Worm (Caenorhabditis elegans): Measurements from ENCODE around the gene C16E9.1.

Gene C16E9.1

ce11 chrX:6915279-6915678, 24.7 kb upstream of the C16E9.1 start:
- TF ChIP-seq nhr-90 (tag; optimal IDR thresholded peaks at IDR 0.05), result no peak
- no peak for TF ChIP-seq F57C9.4 (tag; optimal IDR thresholded peaks at IDR 0.05)
- TF ChIP-seq nhr-179 (tag; optimal IDR thresholded peaks at IDR 0.05), result no peak
- TF ChIP-seq hmg-20 (GFP tag; IDR thresholded peaks at IDR 0.05), result no peak
- no peak for TF ChIP-seq ztf-22 (GFP tag; optimal IDR thresholded peaks at IDR 0.05)
- no peak for TF ChIP-seq dox-1 (GFP tag; IDR thresholded peaks at IDR 0.05)
- no peak for TF ChIP-seq lin-35 (GFP tag; optimal IDR thresholded peaks at IDR 0.05)
- no peak for TF ChIP-seq pha-4 (tag; optimal IDR thresholded peaks at IDR 0.05)
- no peak for TF ChIP-seq die-1 (tag; optimal IDR thresholded peaks at IDR 0.05)

- TF ChIP-seq tlf-1 (GFP tag; optimal IDR thresholded peaks at IDR 0.05) (no peak), sptf-2 (GFP tag; optimal IDR thresholded peaks at IDR 0.05) (no peak), hlh-26 (GFP tag; conservative IDR thresholded peaks at IDR 0.05) (no peak), mcd-1 (GFP tag; IDR thresholded peaks at IDR 0.05) (no peak), athp-1 (tag; optimal IDR thresholded peaks at IDR 0.05) (no peak), hlh-12 (tag; optimal IDR thresholded peaks at IDR 0.05) (no peak)
Observed at ce11 chrX:6916150-6916549, 23.9 kb upstream of the C16E9.1 start.

ce11 chrX:6920132-6920531, 19.9 kb upstream of the C16E9.1 start:
- TF ChIP-seq snpc-3.4 (tag; optimal IDR thresholded peaks at IDR 0.05) (no peak), tbx-9 (tag; optimal IDR thresholded peaks at IDR 0.05; ENCODE audit: borderline replicate concordance) (no peak), Y79H2A.3 (GFP tag; conservative IDR thresholded peaks at IDR 0.05) (no peak), nhr-120 (GFP tag; IDR thresholded peaks at IDR 0.05) (no peak), F37B4.10 (GFP tag; IDR thresholded peaks at IDR 0.05) (no peak), F39B2.1 (GFP tag; IDR thresholded peaks at IDR 0.05) (no peak), ama-1 (optimal IDR thresholded peaks at IDR 0.05) (no peak), ama-1 (GFP tag; optimal IDR thresholded peaks at IDR 0.05) (no peak), C17E4.6 (GFP tag; IDR thresholded peaks at IDR 0.05) (no peak), Y67H2A.10 (GFP tag; conservative IDR thresholded peaks at IDR 0.05) (no peak), lag-1 (GFP tag; IDR thresholded peaks at IDR 0.05) (no peak), ceh-40 (GFP tag; IDR thresholded peaks at IDR 0.05) (no peak), F10E7.11 (tag; optimal IDR thresholded peaks at IDR 0.05) (no peak), ceh-79 (tag; optimal IDR thresholded peaks at IDR 0.05) (no peak)

ce11 chrX:6924461-6924860, 15.6 kb upstream of the C16E9.1 start, which contains the start of gene otpl-3:
Gene otpl-3 (minus strand): TSS chrX:6924764.
- TF ChIP-seq nhr-80 (tag; optimal IDR thresholded peaks at IDR 0.05), result peak; percentile 79
- no peak for TF ChIP-seq hmg-20 (GFP tag; IDR thresholded peaks at IDR 0.05)

- TF ChIP-seq bed-2 (GFP tag; IDR thresholded peaks at IDR 0.05) (no peak), nhr-80 (tag; optimal IDR thresholded peaks at IDR 0.05) (peak; percentile 17)
Observed at ce11 chrX:6926952-6927351, 13.1 kb upstream of the C16E9.1 start.

ce11 chrX:6928578-6928977, 11.4 kb upstream of the C16E9.1 start, which contains the start of gene F14B8.5:
Gene F14B8.5 (minus strand): TSS chrX:6928704.
- TF ChIP-seq zfh-2 (GFP tag; conservative IDR thresholded peaks at IDR 0.05) (peak; percentile 49; the same call in 1 of the 2 replicates), F37B4.10 (GFP tag; IDR thresholded peaks at IDR 0.05) (0 out of 2 replicates have a peak, but pooled peaks have one; percentile 50), dox-1 (GFP tag; IDR thresholded peaks at IDR 0.05) (peak; percentile 50; the same call in 1 of the 2 replicates), chd-7 (tag; optimal IDR thresholded peaks at IDR 0.05) (no peak), nhr-80 (tag; optimal IDR thresholded peaks at IDR 0.05) (peak; percentile 69), T07F8.4 (tag; optimal IDR thresholded peaks at IDR 0.05) (no peak), tbp1 (GFP tag; optimal IDR thresholded peaks at IDR 0.05) (no peak), hmg-1.2 (GFP tag; IDR thresholded peaks at IDR 0.05) (no peak), lin-40 (tag; optimal IDR thresholded peaks at IDR 0.05) (no peak), nhr-179 (tag; optimal IDR thresholded peaks at IDR 0.05) (no peak), nfya-2 (GFP tag; IDR thresholded peaks at IDR 0.05) (no peak)

Measured in whole organism, young adult.